Worm (Caenorhabditis elegans) whole organism, midembryonic: ENCODE data around the gene W09C2.10.

Experiments
- med-1 ChIP-seq: sonication (generic microtip); optimal IDR thresholded peaks from 2 replicates; lab custom pipeline; 2017; ENCODE audit warnings: missing genetic modification characterization, mild to moderate bottlenecking, missing compliant biosample characterization, antibody characterized with exemption, missing genetic modification reagents; ENCODE audit not compliant: insufficient read depth
- ref-1 ChIP-seq: fragments of 200-800 bp; sonication (Bioruptor generic); conservative IDR thresholded peaks from 2 replicates; pipeline ENCODE4 v1.3.6; 2022; ENCODE audit warnings: missing genetic modification reagents, missing genetic modification characterization, missing compliant biosample characterization
- tab-1 ChIP-seq: fragments of 200-800 bp; sonication (Bioruptor generic); IDR thresholded peaks from 2 replicates; pipeline ENCODE4 v1.3.6; 2022; ENCODE audit warnings: missing genetic modification characterization, missing compliant biosample characterization
- ztf-29 ChIP-seq: fragments of 200-800 bp; sonication (Bioruptor generic); IDR thresholded peaks from 2 replicates; pipeline ENCODE4 v1.3.6; 2022; ENCODE audit warnings: missing genetic modification reagents, missing genetic modification characterization, missing compliant biosample characterization

- no peak for TF ChIP-seq tab-1 (GFP tag; lab: Robert Waterston, UW)
- TF ChIP-seq ztf-29: no peak
- TF ChIP-seq med-1 (GFP tag; lab: Kevin White, UChicago): no peak
- no peak for TF ChIP-seq ref-1 (GFP tag; lab: Robert Waterston, UW)
Observed at ce11 chrIV:9610923-9611322, 14.0 kb downstream of the W09C2.10 start.
